Worm (Caenorhabditis elegans) whole organism, L4 larva: ENCODE measurements around the gene cky-1.

Experiments used
- F44E2.7 ChIP-seq: fragments of 200-800 bp; sonication (Bioruptor generic); IDR thresholded peaks from 2 replicates; pipeline ENCODE4 v2.1.2; 2022; ENCODE audit warnings: missing genetic modification characterization, missing compliant biosample characterization
- F49E8.2 ChIP-seq: sonication (generic microtip); optimal IDR thresholded peaks from 2 replicates; lab custom pipeline; 2016; ENCODE audit warnings: missing compliant biosample characterization, mild to moderate bottlenecking, missing genetic modification characterization, borderline replicate concordance
- T20F7.1 ChIP-seq: fragments of 200-800 bp; sonication (Bioruptor generic); optimal IDR thresholded peaks from 2 replicates; lab custom pipeline; 2018; ENCODE audit warnings: mild to moderate bottlenecking, missing genetic modification characterization, missing compliant biosample characterization
- Y105C5A.15 ChIP-seq: fragments of 200-800 bp; sonication (Bioruptor generic); IDR thresholded peaks from 2 replicates; pipeline ENCODE4 v1.3.6; 2022; ENCODE audit warnings: missing genetic modification characterization, missing compliant biosample characterization
- ZK337.2 ChIP-seq: fragments of 200-800 bp; sonication (Bioruptor generic); IDR thresholded peaks from 2 replicates; pipeline ENCODE4 v1.3.6; 2022; ENCODE audit warnings: missing genetic modification reagents, missing genetic modification characterization, missing compliant biosample characterization
- ZK546.5 ChIP-seq, 2 experiments: sonication (generic microtip); optimal IDR thresholded peaks; 2 replicates each; lab custom pipeline; 2017; ENCODE audit warnings: missing biosample characterization in 2 of 2, missing genetic modification characterization in 2 of 2
- aha-1 ChIP-seq: fragments of 150-350 bp; peaks from one replicate; lab custom pipeline; 2014; ENCODE audit warnings: missing biosample characterization, missing genetic modification characterization
- aly-2 ChIP-seq: sonication (generic microtip); optimal IDR thresholded peaks from 2 replicates; lab custom pipeline; 2018; ENCODE audit warnings: missing biosample characterization, missing genetic modification characterization
- arid-1 ChIP-seq: fragments of 200-800 bp; sonication (Bioruptor generic); conservative IDR thresholded peaks from 2 replicates; pipeline ENCODE4 v1.3.6; 2022; ENCODE audit warnings: missing genetic modification reagents, missing genetic modification characterization, missing compliant biosample characterization
- attf-4 ChIP-seq: sonication (generic microtip); optimal IDR thresholded peaks from 3 replicates; lab custom pipeline; 2017; ENCODE audit warnings: missing biosample characterization, missing genetic modification characterization
- ceh-20 ChIP-seq: fragments of 200-800 bp; sonication (Bioruptor generic); IDR thresholded peaks from 2 replicates; pipeline ENCODE4 v1.3.6; 2022; ENCODE audit warnings: missing genetic modification reagents, missing genetic modification characterization, missing compliant biosample characterization
- ceh-44 ChIP-seq: fragments of 200-800 bp; sonication (Bioruptor generic); IDR thresholded peaks from 2 replicates; pipeline ENCODE4 v1.3.6; 2022; ENCODE audit warnings: missing genetic modification reagents, missing genetic modification characterization, missing compliant biosample characterization
- ceh-62 ChIP-seq: sonication (generic microtip); optimal IDR thresholded peaks from 2 replicates; lab custom pipeline; 2017; ENCODE audit warnings: missing biosample characterization, missing genetic modification characterization
- ceh-82 ChIP-seq: sonication (generic microtip); optimal IDR thresholded peaks from 2 replicates; lab custom pipeline; 2017; ENCODE audit warnings: missing biosample characterization, missing genetic modification characterization
- ces-1 ChIP-seq: fragments of 150-350 bp; sonication (generic microtip); optimal IDR thresholded peaks from 4 replicates; lab custom pipeline; 2014; ENCODE audit warnings: missing biosample characterization, missing genetic modification reagents, missing genetic modification characterization
- ctbp-1 ChIP-seq: fragments of 200-800 bp; sonication (Bioruptor generic); IDR thresholded peaks from 2 replicates; pipeline ENCODE4 v1.3.6; 2022; ENCODE audit warnings: missing genetic modification reagents, missing genetic modification characterization, missing compliant biosample characterization
- dmd-6 ChIP-seq: fragments of 200-800 bp; sonication (Bioruptor generic); IDR thresholded peaks from 2 replicates; pipeline ENCODE4 v1.3.6; 2022; ENCODE audit warnings: missing genetic modification reagents, missing genetic modification characterization, missing compliant biosample characterization
- dpl-1 ChIP-seq: fragments of 150-350 bp; optimal IDR thresholded peaks from 2 replicates; lab custom pipeline; 2014; ENCODE audit warnings: missing biosample characterization, missing genetic modification reagents, missing genetic modification characterization
- duxl-1 ChIP-seq: sonication (generic microtip); optimal IDR thresholded peaks from 2 replicates; lab custom pipeline; 2016; ENCODE audit warnings: mild to moderate bottlenecking, missing genetic modification characterization, moderate library complexity, missing compliant biosample characterization; ENCODE audit not compliant: poor library complexity
- egl-27 ChIP-seq: sonication (generic microtip); optimal IDR thresholded peaks from 3 replicates; lab custom pipeline; 2017; ENCODE audit warnings: missing biosample characterization, missing genetic modification reagents, missing genetic modification characterization
- fkh-10 ChIP-seq: fragments of 150-350 bp; optimal IDR thresholded peaks from 2 replicates; lab custom pipeline; 2014; ENCODE audit warnings: missing biosample characterization, missing genetic modification reagents, missing genetic modification characterization
- fos-1 ChIP-seq: fragments of 150-350 bp; optimal IDR thresholded peaks from 2 replicates; lab custom pipeline; 2014; ENCODE audit warnings: missing biosample characterization, missing genetic modification characterization
- gei-8 ChIP-seq: fragments of 200-800 bp; sonication (Bioruptor generic); optimal IDR thresholded peaks from 2 replicates; lab custom pipeline; 2018; ENCODE audit warnings: mild to moderate bottlenecking, missing genetic modification characterization, missing compliant biosample characterization
- hlh-11 ChIP-seq: fragments of 200-800 bp; sonication (Bioruptor generic); optimal IDR thresholded peaks from 2 replicates; lab custom pipeline; 2018; ENCODE audit warnings: mild to moderate bottlenecking, missing genetic modification characterization, missing compliant biosample characterization
- hlh-30 ChIP-seq: sonication (generic microtip); optimal IDR thresholded peaks from 2 replicates; lab custom pipeline; 2017; ENCODE audit warnings: antibody characterized with exemption, mild to moderate bottlenecking, missing genetic modification characterization, missing compliant biosample characterization; ENCODE audit not compliant: insufficient read depth
- hmg-1.1 ChIP-seq: fragments of 200-800 bp; sonication (Bioruptor generic); IDR thresholded peaks from 2 replicates; pipeline ENCODE4 v1.3.6; 2022; ENCODE audit warnings: missing genetic modification reagents, missing genetic modification characterization, missing compliant biosample characterization
- lin-1 ChIP-seq: fragments of 200-800 bp; sonication (Bioruptor generic); IDR thresholded peaks from 2 replicates; pipeline ENCODE4 v1.3.6; 2022; ENCODE audit warnings: missing genetic modification reagents, missing genetic modification characterization, missing compliant biosample characterization
- lin-13 ChIP-seq: fragments of 150-350 bp; optimal IDR thresholded peaks from 2 replicates; lab custom pipeline; 2014; ENCODE audit warnings: missing biosample characterization, missing genetic modification reagents, missing genetic modification characterization
- lin-29 ChIP-seq: fragments of 200-800 bp; sonication (Bioruptor generic); IDR thresholded peaks from 2 replicates; pipeline ENCODE4 v1.3.6; 2022; ENCODE audit warnings: missing genetic modification reagents, missing genetic modification characterization, missing compliant biosample characterization
- lin-38 ChIP-seq: fragments of 200-800 bp; sonication (Bioruptor generic); IDR thresholded peaks from 2 replicates; pipeline ENCODE4 v1.3.6; 2022; ENCODE audit warnings: missing genetic modification reagents, missing genetic modification characterization, missing compliant biosample characterization
- lir-3 ChIP-seq: sonication (generic microtip); optimal IDR thresholded peaks from 2 replicates; lab custom pipeline; 2016; ENCODE audit warnings: mild to moderate bottlenecking, missing genetic modification characterization, missing compliant biosample characterization
- lsy-2 ChIP-seq, 2 experiments: fragments of 150-350 bp in 1 of 2; sonication (generic microtip) in 1 of 2; optimal IDR thresholded peaks; 2 replicates each; lab custom pipeline; 2014 to 2017; ENCODE audit warnings: missing biosample characterization in 2 of 2, missing genetic modification characterization in 2 of 2
- madf-5 ChIP-seq, 2 experiments: fragments of 200-800 bp; sonication (Bioruptor generic); IDR thresholded peaks; 2 replicates each; pipeline ENCODE4 v1.3.6; 2022; ENCODE audit warnings: missing compliant biosample characterization in 2 of 2, missing genetic modification characterization in 2 of 2
- nhr-11 ChIP-seq: fragments of 150-350 bp; optimal IDR thresholded peaks from 2 replicates; lab custom pipeline; 2014; ENCODE audit warnings: missing biosample characterization, missing genetic modification characterization
- nhr-111 ChIP-seq: fragments of 200-800 bp; sonication (Bioruptor generic); optimal IDR thresholded peaks from 2 replicates; lab custom pipeline; 2018; ENCODE audit warnings: mild to moderate bottlenecking, missing genetic modification characterization, missing compliant biosample characterization
- nhr-237 ChIP-seq: sonication (generic microtip); optimal IDR thresholded peaks from 2 replicates; lab custom pipeline; 2017; ENCODE audit warnings: missing biosample characterization, missing genetic modification characterization
- nhr-25 ChIP-seq: sonication (generic microtip); optimal IDR thresholded peaks from 2 replicates; lab custom pipeline; 2017; ENCODE audit warnings: missing genetic modification characterization, mild to moderate bottlenecking, missing compliant biosample characterization, antibody characterized with exemption, moderate library complexity, borderline replicate concordance; ENCODE audit not compliant: insufficient read depth
- nhr-28 ChIP-seq: fragments of 150-350 bp; optimal IDR thresholded peaks from 2 replicates; lab custom pipeline; 2014; ENCODE audit warnings: missing biosample characterization, missing genetic modification characterization
- nhr-41 ChIP-seq: fragments of 200-800 bp; sonication (Bioruptor generic); IDR thresholded peaks from 2 replicates; pipeline ENCODE4 v1.3.6; 2022; ENCODE audit warnings: missing genetic modification reagents, missing genetic modification characterization, missing compliant biosample characterization
- nhr-42 ChIP-seq: fragments of 200-800 bp; sonication (Bioruptor generic); IDR thresholded peaks from 2 replicates; pipeline ENCODE4 v1.3.6; 2022; ENCODE audit warnings: missing genetic modification characterization, missing compliant biosample characterization
- nhr-6 ChIP-seq: fragments of 150-350 bp; optimal IDR thresholded peaks from 2 replicates; lab custom pipeline; 2014; ENCODE audit warnings: missing biosample characterization, missing genetic modification characterization
- nhr-76 ChIP-seq: fragments of 150-350 bp; optimal IDR thresholded peaks from 2 replicates; lab custom pipeline; 2014; ENCODE audit warnings: missing biosample characterization, missing genetic modification characterization
- nhr-77 ChIP-seq: fragments of 150-350 bp; optimal IDR thresholded peaks from 2 replicates; lab custom pipeline; 2014; ENCODE audit warnings: missing biosample characterization, missing genetic modification characterization
- pqm-1 ChIP-seq: sonication (generic microtip); optimal IDR thresholded peaks from 2 replicates; lab custom pipeline; 2017; ENCODE audit warnings: missing biosample characterization, missing genetic modification characterization
- rbr-2 ChIP-seq: sonication (generic microtip); optimal IDR thresholded peaks from 2 replicates; lab custom pipeline; 2016; ENCODE audit warnings: missing genotype, missing genetic modification characterization, missing compliant biosample characterization
- saeg-2 ChIP-seq: fragments of 200-800 bp; sonication (Bioruptor generic); IDR thresholded peaks from 2 replicates; pipeline ENCODE4 v1.3.6; 2022; ENCODE audit warnings: missing genetic modification reagents, missing genetic modification characterization, missing compliant biosample characterization
- skn-1 ChIP-seq: fragments of 150-350 bp; optimal IDR thresholded peaks from 2 replicates; lab custom pipeline; 2014; ENCODE audit warnings: missing biosample characterization, missing genetic modification characterization
- spr-1 ChIP-seq: sonication (generic microtip); optimal IDR thresholded peaks from 2 replicates; lab custom pipeline; 2016; ENCODE audit warnings: mild to moderate bottlenecking, missing genetic modification characterization, missing compliant biosample characterization
- tra-1 ChIP-seq: fragments of 200-800 bp; sonication (Bioruptor generic); IDR thresholded peaks from 2 replicates; pipeline ENCODE4 v1.3.6; 2022; ENCODE audit warnings: missing genetic modification reagents, missing genetic modification characterization, missing compliant biosample characterization
- unc-130 ChIP-seq: sonication (generic microtip); optimal IDR thresholded peaks from 2 replicates; lab custom pipeline; 2016; ENCODE audit warnings: missing genetic modification reagents, missing genetic modification characterization, missing compliant biosample characterization
- zfp-2 ChIP-seq: sonication (generic microtip); optimal IDR thresholded peaks from 2 replicates; lab custom pipeline; 2016; ENCODE audit warnings: mild to moderate bottlenecking, missing genetic modification characterization, missing compliant biosample characterization
- zip-11 ChIP-seq: fragments of 200-800 bp; sonication (Bioruptor generic); IDR thresholded peaks from 2 replicates; pipeline ENCODE4 v1.3.6; 2022; ENCODE audit warnings: missing genetic modification characterization, missing compliant biosample characterization

The cky-1 gene

DNA sequence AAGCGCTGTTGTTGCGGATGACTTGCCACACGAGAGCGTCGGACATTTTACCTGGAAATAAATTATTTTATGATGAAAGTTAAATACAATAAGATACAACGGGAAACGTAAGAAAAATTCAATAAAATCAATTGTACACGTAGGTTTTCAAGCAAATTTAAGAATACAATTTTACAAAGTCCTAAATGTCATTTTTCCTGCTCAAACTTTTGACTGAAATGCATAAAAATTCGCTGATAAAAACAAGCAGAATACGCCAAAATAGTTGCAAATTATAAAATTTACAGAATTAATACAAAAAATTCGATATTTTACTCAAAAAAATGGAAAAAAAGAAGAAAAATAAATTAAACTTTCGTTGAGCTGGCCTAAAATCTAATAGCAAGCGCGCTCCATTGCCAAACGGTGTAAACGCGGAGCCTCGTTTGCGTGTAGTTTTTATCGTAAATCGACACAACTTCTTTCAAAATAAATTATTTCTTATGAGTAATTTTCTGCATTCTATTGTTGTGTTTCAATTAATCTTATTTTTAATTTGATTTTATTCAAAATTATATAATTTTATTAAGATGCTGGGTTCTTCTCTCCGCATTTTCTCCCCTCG lies 8.3 kb upstream of the cky-1 start, which contains the start of the genes rpl-28 and mrpl-49 (continued):
- TF ChIP-seq F49E8.2 (no peak), ZK546.5 (tag; optimal IDR thresholded peaks at IDR 0.05; lab: Kevin White, UChicago) (no peak), ctbp-1 (no peak), nhr-11 (tag; lab: Kevin White, UChicago) (peak; percentile 88), nhr-237 (no peak), zfp-2 (no peak), aly-2 (tag; lab: Kevin White, UChicago) (no peak), skn-1 (tag; lab: Kevin White, UChicago) (no peak), dpl-1 (GFP tag; lab: Kevin White, UChicago) (peak; percentile 85), F44E2.7 (GFP tag; lab: Robert Waterston, UW) (no peak), dmd-6 (GFP tag; lab: Robert Waterston, UW) (peak; percentile 67), lin-29 (GFP tag; lab: Robert Waterston, UW) (no peak), saeg-2 (no peak), ceh-44 (GFP tag; lab: Robert Waterston, UW) (no peak), nhr-77 (tag; lab: Kevin White, UChicago) (peak; percentile 96), fos-1 (tag; lab: Kevin White, UChicago) (no peak), nhr-111 (GFP tag; lab: Kevin White, UChicago) (no peak), lir-3 (tag; lab: Kevin White, UChicago) (no peak), ces-1 (GFP tag; lab: Kevin White, UChicago) (no peak), hlh-11 (tag; lab: Kevin White, UChicago) (no peak), ZK337.2 (GFP tag; lab: Robert Waterston, UW) (0 out of 2 replicates have a peak, but pooled peaks have one; percentile 6), lin-1 (no peak), T20F7.1 (peak; percentile 99), hmg-1.1 (GFP tag; lab: Robert Waterston, UW) (no peak; the same call in 1 of the 2 replicates), ceh-20 (GFP tag; lab: Robert Waterston, UW) (no peak), ceh-62 (tag; lab: Kevin White, UChicago) (no peak), nhr-25 (tag; lab: Kevin White, UChicago) (peak; percentile 35), unc-130 (GFP tag; lab: Kevin White, UChicago) (no peak), rbr-2 (tag; lab: Kevin White, UChicago) (peak; percentile 73), Y105C5A.15 (no peak), attf-4 (tag; lab: Kevin White, UChicago) (no peak), egl-27 (no peak), spr-1 (tag; lab: Kevin White, UChicago) (no peak), nhr-28 (tag; lab: Kevin White, UChicago) (peak; percentile 80), gei-8 (GFP tag; lab: Kevin White, UChicago) (no peak), tra-1 (GFP tag; lab: Robert Waterston, UW) (no peak), lsy-2 (tag; optimal IDR thresholded peaks at IDR 0.05; lab: Kevin White, UChicago) (peak; percentile 38 to 94), aha-1 (tag; lab: Kevin White, UChicago) (peak; percentile 46), madf-5 (GFP tag; IDR thresholded peaks at IDR 0.05; lab: Robert Waterston, UW) (no peak), duxl-1 (tag; lab: Kevin White, UChicago) (no peak), ceh-82 (no peak), zip-11 (GFP tag; lab: Robert Waterston, UW) (no peak), nhr-41 (GFP tag; lab: Robert Waterston, UW) (no peak), pqm-1 (peak; percentile 42), lin-13 (GFP tag; lab: Kevin White, UChicago) (peak; percentile 29), nhr-42 (GFP tag; lab: Robert Waterston, UW) (0 out of 2 replicates have a peak, but pooled peaks have one; percentile 57), lin-38 (GFP tag; lab: Robert Waterston, UW) (peak; percentile 97), arid-1 (GFP tag; lab: Robert Waterston, UW) (no peak), fkh-10 (GFP tag; lab: Kevin White, UChicago) (peak; percentile 57), nhr-6 (tag; lab: Kevin White, UChicago) (peak; percentile 98), nhr-76 (tag; lab: Kevin White, UChicago) (no peak), hlh-30 (tag; lab: Kevin White, UChicago) (peak; percentile 76)
